Fruit fly (Drosophila melanogaster): ENCODE data around the gene Fur1.

DNA sequence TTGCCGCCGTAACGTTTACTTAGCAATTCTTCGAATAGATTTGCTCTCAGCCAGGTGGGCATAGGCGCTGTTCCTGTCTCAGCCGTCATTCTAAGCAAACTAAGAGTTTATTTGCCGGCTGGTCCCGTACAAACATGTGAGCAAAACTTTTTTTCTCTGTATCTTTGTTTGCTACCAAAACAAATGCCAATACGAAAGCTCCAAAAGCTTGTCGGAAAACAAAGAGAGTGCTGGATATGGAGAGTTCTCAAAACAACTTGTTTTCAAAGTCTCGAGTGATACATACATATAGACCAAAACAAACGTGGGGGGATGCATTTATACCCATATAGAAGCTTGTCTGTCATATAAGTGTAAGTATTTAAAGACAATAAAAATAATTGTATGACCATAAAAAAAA, 156.8 kb downstream of the Fur1 start, which contains the start of gene CG10559:
- TF ChIP-seq psq (optimal IDR thresholded peaks at IDR 0.05): no peak
- no peak for TF ChIP-seq usp (GFP tag; optimal IDR thresholded peaks at IDR 0.05)
- TF ChIP-seq pan (optimal IDR thresholded peaks at IDR 0.05): no peak
- TF ChIP-seq EcR (GFP tag; optimal IDR thresholded peaks at IDR 0.05): no peak

All from whole organism.